Worm (Caenorhabditis elegans) whole organism, L1 larva: ENCODE data around the gene F10C1.3.

Experiments used
- alr-1 ChIP-seq: fragments of 200-800 bp; sonication (Bioruptor generic); optimal IDR thresholded peaks from 2 replicates; lab custom pipeline; 2018; ENCODE audit warnings: borderline replicate concordance, mild to moderate bottlenecking, missing genetic modification characterization, missing compliant biosample characterization
- blmp-1 ChIP-seq: fragments of 150-350 bp; optimal IDR thresholded peaks from 2 replicates; lab custom pipeline; 2014; ENCODE audit warnings: missing biosample characterization, missing genetic modification characterization
- elt-3 ChIP-seq, 6 experiments: fragments of 150-350 bp in 1 of 6; sonication (generic microtip); optimal IDR thresholded peaks; 2 replicates each; lab custom pipeline; 2017 to 2018; ENCODE audit warnings: missing biosample characterization in 6 of 6, missing genetic modification characterization in 6 of 6, inconsistent platforms in 1 of 6
- mdl-1 ChIP-seq, 2 experiments: fragments of 150-350 bp; optimal IDR thresholded peaks; 2 replicates each; lab custom pipeline; 2014 to 2017; ENCODE audit warnings: missing biosample characterization in 2 of 2, missing genetic modification characterization in 2 of 2, inconsistent platforms in 1 of 2
- mep-1 ChIP-seq: fragments of 150-350 bp; optimal IDR thresholded peaks from 2 replicates; lab custom pipeline; 2014; ENCODE audit warnings: missing biosample characterization, missing genetic modification characterization
- nhr-12 ChIP-seq: sonication (generic microtip); optimal IDR thresholded peaks from 2 replicates; lab custom pipeline; 2017; ENCODE audit warnings: missing biosample characterization, missing genetic modification characterization
- nhr-19 ChIP-seq: fragments of 200-800 bp; sonication (Bioruptor generic); conservative IDR thresholded peaks from 2 replicates; pipeline ENCODE4 v1.3.6; 2022; ENCODE audit warnings: missing genetic modification characterization, missing compliant biosample characterization

- TF ChIP-seq blmp-1 (tag; lab: Kevin White, UChicago), result no peak
- TF ChIP-seq alr-1 (tag; lab: Kevin White, UChicago), result no peak
- no peak for TF ChIP-seq mep-1 (tag; lab: Kevin White, UChicago)
- no peak for TF ChIP-seq nhr-19 (GFP tag; lab: Robert Waterston, UW)
- no peak for TF ChIP-seq nhr-12
- TF ChIP-seq mdl-1 (tag; optimal IDR thresholded peaks at IDR 0.05; lab: Kevin White, UChicago), result no peak
- TF ChIP-seq elt-3 (tag; optimal IDR thresholded peaks at IDR 0.05; lab: Kevin White, UChicago), result no peak
Measured at ce11 chrII:5708154-5708553, 49.4 kb downstream of the F10C1.3 start.
